Worm (Caenorhabditis elegans): ENCODE measurements around the gene T25B2.3.

DNA sequence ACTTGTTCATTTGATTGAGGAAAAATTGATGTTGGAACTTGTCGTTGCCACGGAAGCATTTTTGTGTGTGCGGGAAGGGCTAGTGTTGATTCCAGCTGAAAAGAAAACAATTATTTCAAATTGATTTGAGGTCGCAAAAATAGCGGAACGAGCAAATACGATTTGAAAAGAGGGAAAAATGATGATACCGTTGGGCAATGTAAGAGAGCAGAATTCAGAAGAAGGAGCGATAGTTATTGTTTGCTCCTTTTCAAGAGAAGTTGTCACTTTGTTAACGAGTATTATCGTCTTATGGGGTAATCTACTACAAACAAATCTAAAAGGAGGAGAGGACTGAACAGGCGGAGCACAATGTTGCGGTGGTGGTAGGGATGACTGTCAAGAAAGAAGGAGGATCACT lies 15.5 kb upstream of the T25B2.3 start, which contains the start of gene odd-2:
- TF ChIP-seq nhr-77 (tag; optimal IDR thresholded peaks at IDR 0.05) (no peak), xbp-1 (tag; optimal IDR thresholded peaks at IDR 0.05) (no peak), tbx-2 (tag; optimal IDR thresholded peaks at IDR 0.05) (no peak), nhr-11 (tag; optimal IDR thresholded peaks at IDR 0.05) (no peak), ama-1 (optimal IDR thresholded peaks at IDR 0.05) (no peak), efl-1 (optimal IDR thresholded peaks at IDR 0.05) (no peak), efl-1 (GFP tag; optimal IDR thresholded peaks at IDR 0.05 in 1 of 2) (no peak), lsy-2 (tag; optimal IDR thresholded peaks at IDR 0.05) (no peak), nhr-84 (tag; optimal IDR thresholded peaks at IDR 0.05) (no peak), ztf-4 (tag; optimal IDR thresholded peaks at IDR 0.05) (no peak), dpl-1 (GFP tag; optimal IDR thresholded peaks at IDR 0.05) (no peak), lir-3 (tag; optimal IDR thresholded peaks at IDR 0.05; ENCODE audit: poor library complexity) (no peak)
